Worm (Caenorhabditis elegans) whole organism, L4 larva: ENCODE data around the gene F37C12.18.

ENCODE experiments used
- F26F4.8 ChIP-seq: fragments of 200-800 bp; sonication (Bioruptor generic); conservative IDR thresholded peaks from 2 replicates; pipeline ENCODE4 v1.3.6; 2022; ENCODE audit warnings: missing genetic modification characterization, missing compliant biosample characterization
- F49E8.2 ChIP-seq: sonication (generic microtip); optimal IDR thresholded peaks from 2 replicates; lab custom pipeline; 2016; ENCODE audit warnings: missing compliant biosample characterization, mild to moderate bottlenecking, missing genetic modification characterization, borderline replicate concordance
- Y105C5A.15 ChIP-seq: fragments of 200-800 bp; sonication (Bioruptor generic); IDR thresholded peaks from 2 replicates; pipeline ENCODE4 v1.3.6; 2022; ENCODE audit warnings: missing genetic modification characterization, missing compliant biosample characterization
- Y48G9A.11 ChIP-seq: fragments of 200-800 bp; sonication (Bioruptor generic); IDR thresholded peaks from 2 replicates; pipeline ENCODE4 v1.3.6; 2022; ENCODE audit warnings: missing genetic modification reagents, missing genetic modification characterization, missing compliant biosample characterization
- Y75B8A.6 ChIP-seq: fragments of 200-800 bp; sonication (Bioruptor generic); IDR thresholded peaks from 2 replicates; pipeline ENCODE4 v1.3.6; 2022; ENCODE audit warnings: missing genetic modification reagents, missing genetic modification characterization, missing compliant biosample characterization
- aly-2 ChIP-seq: sonication (generic microtip); optimal IDR thresholded peaks from 2 replicates; lab custom pipeline; 2018; ENCODE audit warnings: missing biosample characterization, missing genetic modification characterization
- arid-1 ChIP-seq: fragments of 200-800 bp; sonication (Bioruptor generic); conservative IDR thresholded peaks from 2 replicates; pipeline ENCODE4 v1.3.6; 2022; ENCODE audit warnings: missing genetic modification reagents, missing genetic modification characterization, missing compliant biosample characterization
- ceh-20 ChIP-seq: fragments of 200-800 bp; sonication (Bioruptor generic); IDR thresholded peaks from 2 replicates; pipeline ENCODE4 v1.3.6; 2022; ENCODE audit warnings: missing genetic modification reagents, missing genetic modification characterization, missing compliant biosample characterization
- ceh-44 ChIP-seq: fragments of 200-800 bp; sonication (Bioruptor generic); IDR thresholded peaks from 2 replicates; pipeline ENCODE4 v1.3.6; 2022; ENCODE audit warnings: missing genetic modification reagents, missing genetic modification characterization, missing compliant biosample characterization
- ceh-82 ChIP-seq: sonication (generic microtip); optimal IDR thresholded peaks from 2 replicates; lab custom pipeline; 2017; ENCODE audit warnings: missing biosample characterization, missing genetic modification characterization
- ces-1 ChIP-seq: fragments of 150-350 bp; sonication (generic microtip); optimal IDR thresholded peaks from 4 replicates; lab custom pipeline; 2014; ENCODE audit warnings: missing biosample characterization, missing genetic modification reagents, missing genetic modification characterization
- ctbp-1 ChIP-seq: fragments of 200-800 bp; sonication (Bioruptor generic); IDR thresholded peaks from 2 replicates; pipeline ENCODE4 v1.3.6; 2022; ENCODE audit warnings: missing genetic modification reagents, missing genetic modification characterization, missing compliant biosample characterization
- daf-12 ChIP-seq: fragments of 150-350 bp; optimal IDR thresholded peaks from 2 replicates; lab custom pipeline; 2014; ENCODE audit warnings: missing biosample characterization, missing genetic modification reagents, missing genetic modification characterization
- daf-19 ChIP-seq: fragments of 200-800 bp; sonication (Bioruptor generic); conservative IDR thresholded peaks from 2 replicates; pipeline ENCODE4 v1.3.6; 2022; ENCODE audit warnings: missing genetic modification characterization, missing compliant biosample characterization
- dmd-6 ChIP-seq: fragments of 200-800 bp; sonication (Bioruptor generic); IDR thresholded peaks from 2 replicates; pipeline ENCODE4 v1.3.6; 2022; ENCODE audit warnings: missing genetic modification reagents, missing genetic modification characterization, missing compliant biosample characterization
- dmd-9 ChIP-seq: fragments of 200-800 bp; sonication (Bioruptor generic); IDR thresholded peaks from 2 replicates; pipeline ENCODE4 v1.3.6; 2022; ENCODE audit warnings: missing genetic modification reagents, missing genetic modification characterization, missing compliant biosample characterization
- dpl-1 ChIP-seq: fragments of 150-350 bp; optimal IDR thresholded peaks from 2 replicates; lab custom pipeline; 2014; ENCODE audit warnings: missing biosample characterization, missing genetic modification reagents, missing genetic modification characterization
- dve-1 ChIP-seq: sonication (generic microtip); optimal IDR thresholded peaks from 2 replicates; lab custom pipeline; 2017; ENCODE audit warnings: antibody characterized with exemption, mild to moderate bottlenecking, missing genetic modification characterization, missing compliant biosample characterization; ENCODE audit not compliant: insufficient read depth
- fkh-10 ChIP-seq: fragments of 150-350 bp; optimal IDR thresholded peaks from 2 replicates; lab custom pipeline; 2014; ENCODE audit warnings: missing biosample characterization, missing genetic modification reagents, missing genetic modification characterization
- fos-1 ChIP-seq: fragments of 150-350 bp; optimal IDR thresholded peaks from 2 replicates; lab custom pipeline; 2014; ENCODE audit warnings: missing biosample characterization, missing genetic modification characterization
- gei-8 ChIP-seq: fragments of 200-800 bp; sonication (Bioruptor generic); optimal IDR thresholded peaks from 2 replicates; lab custom pipeline; 2018; ENCODE audit warnings: mild to moderate bottlenecking, missing genetic modification characterization, missing compliant biosample characterization
- hlh-30 ChIP-seq: sonication (generic microtip); optimal IDR thresholded peaks from 2 replicates; lab custom pipeline; 2017; ENCODE audit warnings: antibody characterized with exemption, mild to moderate bottlenecking, missing genetic modification characterization, missing compliant biosample characterization; ENCODE audit not compliant: insufficient read depth
- hmg-1.1 ChIP-seq: fragments of 200-800 bp; sonication (Bioruptor generic); IDR thresholded peaks from 2 replicates; pipeline ENCODE4 v1.3.6; 2022; ENCODE audit warnings: missing genetic modification reagents, missing genetic modification characterization, missing compliant biosample characterization
- lim-7 ChIP-seq: fragments of 200-800 bp; sonication (Bioruptor generic); IDR thresholded peaks from 2 replicates; pipeline ENCODE4 v1.3.6; 2022; ENCODE audit warnings: missing genetic modification characterization, missing compliant biosample characterization
- lin-1 ChIP-seq: fragments of 200-800 bp; sonication (Bioruptor generic); IDR thresholded peaks from 2 replicates; pipeline ENCODE4 v1.3.6; 2022; ENCODE audit warnings: missing genetic modification reagents, missing genetic modification characterization, missing compliant biosample characterization
- lin-29 ChIP-seq: fragments of 200-800 bp; sonication (Bioruptor generic); IDR thresholded peaks from 2 replicates; pipeline ENCODE4 v1.3.6; 2022; ENCODE audit warnings: missing genetic modification reagents, missing genetic modification characterization, missing compliant biosample characterization
- lin-38 ChIP-seq: fragments of 200-800 bp; sonication (Bioruptor generic); IDR thresholded peaks from 2 replicates; pipeline ENCODE4 v1.3.6; 2022; ENCODE audit warnings: missing genetic modification reagents, missing genetic modification characterization, missing compliant biosample characterization
- lsy-2 ChIP-seq, 2 experiments: fragments of 150-350 bp in 1 of 2; sonication (generic microtip) in 1 of 2; optimal IDR thresholded peaks; 2 replicates each; lab custom pipeline; 2014 to 2017; ENCODE audit warnings: missing biosample characterization in 2 of 2, missing genetic modification characterization in 2 of 2
- madf-5 ChIP-seq, 2 experiments: fragments of 200-800 bp; sonication (Bioruptor generic); IDR thresholded peaks; 2 replicates each; pipeline ENCODE4 v1.3.6; 2022; ENCODE audit warnings: missing compliant biosample characterization in 2 of 2, missing genetic modification characterization in 2 of 2
- madf-9 ChIP-seq: fragments of 200-800 bp; sonication (Bioruptor generic); conservative IDR thresholded peaks from 2 replicates; pipeline ENCODE4 v1.3.6; 2022; ENCODE audit warnings: missing genetic modification reagents, missing genetic modification characterization, missing compliant biosample characterization
- mep-1 ChIP-seq: fragments of 150-350 bp; sonication (generic microtip); optimal IDR thresholded peaks from 3 replicates; lab custom pipeline; 2014; ENCODE audit warnings: missing biosample characterization, missing genetic modification characterization
- nhr-11 ChIP-seq: fragments of 150-350 bp; optimal IDR thresholded peaks from 2 replicates; lab custom pipeline; 2014; ENCODE audit warnings: missing biosample characterization, missing genetic modification characterization
- nhr-28 ChIP-seq: fragments of 150-350 bp; optimal IDR thresholded peaks from 2 replicates; lab custom pipeline; 2014; ENCODE audit warnings: missing biosample characterization, missing genetic modification characterization
- nhr-48 ChIP-seq: sonication (generic microtip); optimal IDR thresholded peaks from 2 replicates; lab custom pipeline; 2016; ENCODE audit warnings: mild to moderate bottlenecking, missing genetic modification characterization, missing compliant biosample characterization
- nhr-76 ChIP-seq: fragments of 150-350 bp; optimal IDR thresholded peaks from 2 replicates; lab custom pipeline; 2014; ENCODE audit warnings: missing biosample characterization, missing genetic modification characterization
- pha-4 ChIP-seq, 2 experiments: fragments of 150-350 bp in 1 of 2; fragments of 200-800 bp in 1 of 2; sonication (Bioruptor generic) in 1 of 2; IDR thresholded peaks in 1 of 2; optimal IDR thresholded peaks in 1 of 2; 2 replicates each; pipeline versions ENCODE4 v1.3.6 to Lab custom; 2014 to 2022; ENCODE audit warnings: missing genetic modification characterization in 2 of 2, missing genetic modification reagents in 2 of 2, missing biosample characterization in 1 of 2, missing compliant biosample characterization in 1 of 2
- php-3 ChIP-seq: fragments of 200-800 bp; sonication (Bioruptor generic); IDR thresholded peaks from 2 replicates; pipeline ENCODE4 v1.3.6; 2022; ENCODE audit warnings: missing genetic modification reagents, missing genetic modification characterization, missing compliant biosample characterization
- sdz-12 ChIP-seq: fragments of 200-800 bp; sonication (Bioruptor generic); optimal IDR thresholded peaks from 2 replicates; lab custom pipeline; 2018; ENCODE audit warnings: mild to moderate bottlenecking, missing genetic modification characterization, missing compliant biosample characterization
- skn-1 ChIP-seq: fragments of 150-350 bp; optimal IDR thresholded peaks from 2 replicates; lab custom pipeline; 2014; ENCODE audit warnings: missing biosample characterization, missing genetic modification characterization
- spr-1 ChIP-seq: sonication (generic microtip); optimal IDR thresholded peaks from 2 replicates; lab custom pipeline; 2016; ENCODE audit warnings: mild to moderate bottlenecking, missing genetic modification characterization, missing compliant biosample characterization
- spr-3 ChIP-seq: fragments of 200-800 bp; sonication (Bioruptor generic); optimal IDR thresholded peaks from 2 replicates; lab custom pipeline; 2018; ENCODE audit warnings: mild to moderate bottlenecking, missing genetic modification characterization, missing compliant biosample characterization
- tag-97 ChIP-seq: fragments of 200-800 bp; sonication (Bioruptor generic); IDR thresholded peaks from 2 replicates; pipeline ENCODE4 v1.3.6; 2022; ENCODE audit warnings: missing genetic modification characterization, missing compliant biosample characterization
- tra-1 ChIP-seq: fragments of 200-800 bp; sonication (Bioruptor generic); IDR thresholded peaks from 2 replicates; pipeline ENCODE4 v1.3.6; 2022; ENCODE audit warnings: missing genetic modification reagents, missing genetic modification characterization, missing compliant biosample characterization
- unc-39 ChIP-seq: sonication (generic microtip); optimal IDR thresholded peaks from 2 replicates; lab custom pipeline; 2017; ENCODE audit warnings: missing biosample characterization, missing genetic modification characterization
- vab-7 ChIP-seq: fragments of 200-800 bp; sonication (Bioruptor generic); IDR thresholded peaks from 2 replicates; pipeline ENCODE4 v1.3.6; 2022; ENCODE audit warnings: missing genetic modification reagents, missing genetic modification characterization, missing compliant biosample characterization
- zag-1 ChIP-seq: fragments of 150-350 bp; optimal IDR thresholded peaks from 2 replicates; lab custom pipeline; 2014; ENCODE audit warnings: missing biosample characterization, missing genetic modification characterization
- zfp-2 ChIP-seq: sonication (generic microtip); optimal IDR thresholded peaks from 2 replicates; lab custom pipeline; 2016; ENCODE audit warnings: mild to moderate bottlenecking, missing genetic modification characterization, missing compliant biosample characterization
- zip-11 ChIP-seq: fragments of 200-800 bp; sonication (Bioruptor generic); IDR thresholded peaks from 2 replicates; pipeline ENCODE4 v1.3.6; 2022; ENCODE audit warnings: missing genetic modification characterization, missing compliant biosample characterization
- ztf-11 ChIP-seq: fragments of 150-350 bp; optimal IDR thresholded peaks from 2 replicates; lab custom pipeline; 2014; ENCODE audit warnings: missing biosample characterization, missing genetic modification characterization

The F37C12.18 gene

ce11 chrIII:7179538-7180301 lies 15.5 kb downstream of the F37C12.18 start, which contains the start of the genes rps-14 and rpl-36 (continued):
- peak; percentile 35; the same call in 1 of the 2 replicates for TF ChIP-seq pha-4 (GFP tag; IDR thresholded peaks at IDR 0.05; lab: Robert Waterston, UW)
- TF ChIP-seq pha-4 (tag; optimal IDR thresholded peaks at IDR 0.05; lab: Kevin White, UChicago), result peak; percentile 92
- TF ChIP-seq fos-1 (tag; lab: Kevin White, UChicago), result no peak
- no peak for TF ChIP-seq daf-19 (GFP tag; lab: Robert Waterston, UW)
- TF ChIP-seq lim-7 (GFP tag; lab: Robert Waterston, UW), result no peak
- peak; percentile 12 for TF ChIP-seq ces-1 (GFP tag; lab: Kevin White, UChicago)
- TF ChIP-seq F26F4.8 (GFP tag; lab: Robert Waterston, UW), result no peak
- peak; percentile 91 for TF ChIP-seq mep-1 (tag; lab: Kevin White, UChicago)
- TF ChIP-seq lsy-2 (tag; optimal IDR thresholded peaks at IDR 0.05; lab: Kevin White, UChicago), result peak; percentile 43 to 96
- no peak for TF ChIP-seq zag-1
- 0 out of 2 replicates have a peak, but pooled peaks have one; percentile 28 for TF ChIP-seq arid-1 (GFP tag; lab: Robert Waterston, UW)
- no peak for TF ChIP-seq tag-97 (GFP tag; lab: Robert Waterston, UW)
- TF ChIP-seq vab-7 (GFP tag; lab: Robert Waterston, UW), result no peak
- TF ChIP-seq hlh-30, result peak; percentile 77
- no peak for TF ChIP-seq sdz-12
- TF ChIP-seq ceh-20, result peak; percentile 63; the same call in 1 of the 2 replicates
- no peak for TF ChIP-seq ztf-11
- peak; percentile 95 for TF ChIP-seq dve-1 (tag; lab: Kevin White, UChicago)
- TF ChIP-seq fkh-10 (GFP tag; lab: Kevin White, UChicago), result peak; percentile 49
- no peak for TF ChIP-seq gei-8
- peak; percentile 86 for TF ChIP-seq lin-38 (GFP tag; lab: Robert Waterston, UW)
- no peak for TF ChIP-seq nhr-76 (tag; lab: Kevin White, UChicago)
- TF ChIP-seq dmd-6 (GFP tag; lab: Robert Waterston, UW), result peak; percentile 71
- TF ChIP-seq Y75B8A.6 (GFP tag; lab: Robert Waterston, UW), result no peak
- peak; percentile 89 for TF ChIP-seq dpl-1
- TF ChIP-seq nhr-11, result peak; percentile 81
- TF ChIP-seq hmg-1.1, result peak; percentile 62; the same call in 1 of the 2 replicates
- no peak for TF ChIP-seq madf-5 (GFP tag; IDR thresholded peaks at IDR 0.05; lab: Robert Waterston, UW)
- TF ChIP-seq nhr-48 (tag; lab: Kevin White, UChicago), result peak; percentile 35
- no peak for TF ChIP-seq ceh-44 (GFP tag; lab: Robert Waterston, UW)
- TF ChIP-seq zfp-2 (tag; lab: Kevin White, UChicago), result peak; percentile 95

ce11 chrIII:7178497-7178896 lies 16.7 kb downstream of the F37C12.18 start:
- no peak for TF ChIP-seq ctbp-1 (GFP tag; lab: Robert Waterston, UW)
- TF ChIP-seq dmd-9 (GFP tag; lab: Robert Waterston, UW), result no peak
- 0 out of 2 replicates have a peak, but pooled peaks have one; percentile 41 for TF ChIP-seq Y105C5A.15 (GFP tag; lab: Robert Waterston, UW)
- no peak for TF ChIP-seq tag-97 (GFP tag; lab: Robert Waterston, UW)
- no peak for TF ChIP-seq nhr-28 (tag; lab: Kevin White, UChicago)
- TF ChIP-seq php-3, result 0 out of 2 replicates have a peak, but pooled peaks have one; percentile 28
- no peak for TF ChIP-seq zip-11 (GFP tag; lab: Robert Waterston, UW)
- TF ChIP-seq mep-1 (tag; lab: Kevin White, UChicago), result no peak
- TF ChIP-seq madf-9 (GFP tag; lab: Robert Waterston, UW), result no peak
- TF ChIP-seq spr-1 (tag; lab: Kevin White, UChicago), result no peak
- no peak for TF ChIP-seq spr-3
- no peak for TF ChIP-seq daf-12
- no peak for TF ChIP-seq unc-39 (tag; lab: Kevin White, UChicago)
- TF ChIP-seq F49E8.2 (tag; lab: Kevin White, UChicago), result peak; percentile 65
- no peak for TF ChIP-seq lin-29
- TF ChIP-seq lin-1 (GFP tag; lab: Robert Waterston, UW), result 0 out of 2 replicates have a peak, but pooled peaks have one; percentile 35
- TF ChIP-seq aly-2 (tag; lab: Kevin White, UChicago), result no peak
- no peak for TF ChIP-seq F26F4.8 (GFP tag; lab: Robert Waterston, UW)
- TF ChIP-seq Y48G9A.11 (GFP tag; lab: Robert Waterston, UW), result peak; percentile 39; the same call in 1 of the 2 replicates
- TF ChIP-seq daf-19 (GFP tag; lab: Robert Waterston, UW), result 0 out of 2 replicates have a peak, but pooled peaks have one; percentile 40
- TF ChIP-seq skn-1 (tag; lab: Kevin White, UChicago), result no peak
- no peak for TF ChIP-seq ceh-82 (tag; lab: Kevin White, UChicago)
- no peak for TF ChIP-seq vab-7 (GFP tag; lab: Robert Waterston, UW)
- TF ChIP-seq tra-1 (GFP tag; lab: Robert Waterston, UW), result no peak
